Worm (Caenorhabditis elegans): ENCODE measurements around the gene rnf-5.

Gene rnf-5

DNA sequence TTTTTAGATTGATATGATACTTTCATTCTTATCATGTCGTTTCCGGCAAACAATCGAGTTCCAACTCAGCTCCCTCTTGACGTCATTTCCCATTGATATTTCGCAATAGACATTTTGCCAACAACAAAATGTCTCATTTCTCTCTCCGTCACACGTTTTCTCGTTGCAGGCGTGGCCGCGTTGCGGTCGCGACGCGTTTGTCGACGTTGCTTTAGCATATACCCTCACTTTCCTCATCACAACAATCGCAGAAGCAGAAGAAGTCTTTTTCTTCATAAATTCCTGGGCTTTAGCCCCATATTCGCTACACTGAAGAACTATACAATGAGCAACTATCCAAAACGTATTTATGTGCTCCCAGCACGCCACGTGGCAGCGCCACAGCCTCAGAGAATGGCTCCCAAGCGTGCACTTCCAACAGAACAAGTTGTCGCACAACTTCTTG lies 27.0 kb upstream of the rnf-5 start, which contains the start of gene xbp-1 (continued):
- TF ChIP-seq zfh-2 (GFP tag; conservative IDR thresholded peaks at IDR 0.05) = peak; percentile 85
- TF ChIP-seq unc-62 (GFP tag; optimal IDR thresholded peaks at IDR 0.05) = peak; percentile 76
- peak; percentile 38 for TF ChIP-seq gei-17 (GFP tag; optimal IDR thresholded peaks at IDR 0.05)
- TF ChIP-seq ets-4 (GFP tag; optimal IDR thresholded peaks at IDR 0.05) = peak; percentile 95
- peak; percentile 47 for TF ChIP-seq F22D6.2 (tag; optimal IDR thresholded peaks at IDR 0.05)
- peak; percentile 55; the same call in 1 of the 2 replicates for TF ChIP-seq pbrm-1 (GFP tag; IDR thresholded peaks at IDR 0.05)
- peak; percentile 44 for TF ChIP-seq ztf-26 (tag; optimal IDR thresholded peaks at IDR 0.05)
- peak; percentile 100 for TF ChIP-seq nhr-80 (tag; optimal IDR thresholded peaks at IDR 0.05)
- no peak for TF ChIP-seq zim-3 (tag; optimal IDR thresholded peaks at IDR 0.05)
- 0 out of 2 replicates have a peak, but pooled peaks have one; percentile 56 for TF ChIP-seq Y53G8AR.9 (GFP tag; conservative IDR thresholded peaks at IDR 0.05)
- peak; percentile 75 for TF ChIP-seq ama-1 (optimal IDR thresholded peaks at IDR 0.05)
- no peak for TF ChIP-seq ama-1 (GFP tag; optimal IDR thresholded peaks at IDR 0.05)
- no peak for TF ChIP-seq lsy-27 (tag; optimal IDR thresholded peaks at IDR 0.05; ENCODE audit: borderline replicate concordance, insufficient read depth)
- TF ChIP-seq atf-7 (tag; optimal IDR thresholded peaks at IDR 0.05) = peak; percentile 99
- peak; percentile 38; the same call in 1 of the 2 replicates for TF ChIP-seq madf-6 (GFP tag; IDR thresholded peaks at IDR 0.05)
- no peak for TF ChIP-seq F55B11.4 (tag; optimal IDR thresholded peaks at IDR 0.05; ENCODE audit: borderline replicate concordance, insufficient read depth)
- TF ChIP-seq tlf-1 (GFP tag; optimal IDR thresholded peaks at IDR 0.05) = peak; percentile 78
- TF ChIP-seq ztf-25 (GFP tag; IDR thresholded peaks at IDR 0.05) = no peak
- TF ChIP-seq F23B12.7 (tag; optimal IDR thresholded peaks at IDR 0.05; ENCODE audit: insufficient read depth) = peak; percentile 31
- TF ChIP-seq pha-4 (tag; optimal IDR thresholded peaks at IDR 0.05) = peak; percentile 94
- peak; percentile 59 for TF ChIP-seq somi-1 (GFP tag; optimal IDR thresholded peaks at IDR 0.05)
- peak; percentile 41 for TF ChIP-seq athp-1 (tag; optimal IDR thresholded peaks at IDR 0.05)
- peak; percentile 69 for TF ChIP-seq ceh-27 (GFP tag; optimal IDR thresholded peaks at IDR 0.05)
- TF ChIP-seq let-526 (GFP tag; IDR thresholded peaks at IDR 0.05) = peak; percentile 59; the same call in 1 of the 2 replicates
- TF ChIP-seq ceh-91 (GFP tag; IDR thresholded peaks at IDR 0.05) = no peak
- TF ChIP-seq hmg-1.2 (GFP tag; IDR thresholded peaks at IDR 0.05) = peak; percentile 68; the same call in 1 of the 2 replicates
- no peak for TF ChIP-seq nhr-120 (GFP tag; IDR thresholded peaks at IDR 0.05)
- no peak for TF ChIP-seq F10E7.11 (tag; optimal IDR thresholded peaks at IDR 0.05)
- no peak for TF ChIP-seq nfya-1 (tag; optimal IDR thresholded peaks at IDR 0.05; ENCODE audit: borderline replicate concordance, insufficient read depth)
- TF ChIP-seq attf-5 (GFP tag; optimal IDR thresholded peaks at IDR 0.05) = peak; percentile 98
- no peak for TF ChIP-seq cebp-2 (GFP tag; IDR thresholded peaks at IDR 0.05)
- TF ChIP-seq egl-44 (GFP tag; IDR thresholded peaks at IDR 0.05) = peak; percentile 70; the same call in 1 of the 2 replicates
- TF ChIP-seq T07F8.4 (tag; optimal IDR thresholded peaks at IDR 0.05) = no peak
- no peak for TF ChIP-seq ccch-3 (GFP tag; optimal IDR thresholded peaks at IDR 0.05)
- no peak for TF ChIP-seq xnd-1 (tag; optimal IDR thresholded peaks at IDR 0.05)
- TF ChIP-seq hlh-12 (tag; optimal IDR thresholded peaks at IDR 0.05) = no peak
- no peak for TF ChIP-seq hsf-1 (GFP tag; IDR thresholded peaks at IDR 0.05)
- TF ChIP-seq lin-26 (GFP tag; IDR thresholded peaks at IDR 0.05) = no peak
- peak; percentile 93 for TF ChIP-seq nfyb-1 (GFP tag; IDR thresholded peaks at IDR 0.05)
- peak; percentile 79 for TF ChIP-seq nhr-90 (tag; optimal IDR thresholded peaks at IDR 0.05)
- TF ChIP-seq Y95B8A.8 (GFP tag; IDR thresholded peaks at IDR 0.05) = 0 out of 2 replicates have a peak, but pooled peaks have one; percentile 38
- no peak for TF ChIP-seq Y79H2A.3 (GFP tag; conservative IDR thresholded peaks at IDR 0.05)
- no peak for TF ChIP-seq dpff-1 (tag; optimal IDR thresholded peaks at IDR 0.05)
- TF ChIP-seq nhr-179 (tag; optimal IDR thresholded peaks at IDR 0.05) = no peak
- peak; percentile 67 for TF ChIP-seq lin-54 (GFP tag; optimal IDR thresholded peaks at IDR 0.05)
- TF ChIP-seq F57A8.1 (GFP tag; optimal IDR thresholded peaks at IDR 0.05) = no peak
- TF ChIP-seq aptf-2 (GFP tag; conservative IDR thresholded peaks at IDR 0.05) = no peak
- TF ChIP-seq F57C9.4 (tag; optimal IDR thresholded peaks at IDR 0.05) = no peak
- TF ChIP-seq let-607 (tag; optimal IDR thresholded peaks at IDR 0.05) = peak; percentile 99

Data from whole organism, young adult.